Worm (Caenorhabditis elegans) whole organism, L4 larva: ENCODE data around the gene C06C6.7.

Experiments
- F49E8.2 ChIP-seq: sonication (generic microtip); optimal IDR thresholded peaks from 2 replicates; lab custom pipeline; 2016; ENCODE audit warnings: missing compliant biosample characterization, mild to moderate bottlenecking, missing genetic modification characterization, borderline replicate concordance
- Y105C5A.15 ChIP-seq: fragments of 200-800 bp; sonication (Bioruptor generic); IDR thresholded peaks from 2 replicates; pipeline ENCODE4 v1.3.6; 2022; ENCODE audit warnings: missing genetic modification characterization, missing compliant biosample characterization
- Y48G9A.11 ChIP-seq: fragments of 200-800 bp; sonication (Bioruptor generic); IDR thresholded peaks from 2 replicates; pipeline ENCODE4 v1.3.6; 2022; ENCODE audit warnings: missing genetic modification reagents, missing genetic modification characterization, missing compliant biosample characterization
- Y5F2A.4 ChIP-seq: fragments of 200-800 bp; sonication (Bioruptor generic); optimal IDR thresholded peaks from 2 replicates; lab custom pipeline; 2018; ENCODE audit warnings: mild to moderate bottlenecking, missing genetic modification characterization, missing compliant biosample characterization
- Y75B8A.6 ChIP-seq: fragments of 200-800 bp; sonication (Bioruptor generic); IDR thresholded peaks from 2 replicates; pipeline ENCODE4 v1.3.6; 2022; ENCODE audit warnings: missing genetic modification reagents, missing genetic modification characterization, missing compliant biosample characterization
- ZK546.5 ChIP-seq, 2 experiments: sonication (generic microtip); optimal IDR thresholded peaks; 2 replicates each; lab custom pipeline; 2017; ENCODE audit warnings: missing biosample characterization in 2 of 2, missing genetic modification characterization in 2 of 2
- aha-1 ChIP-seq: fragments of 150-350 bp; peaks from one replicate; lab custom pipeline; 2014; ENCODE audit warnings: missing biosample characterization, missing genetic modification characterization
- arid-1 ChIP-seq: fragments of 200-800 bp; sonication (Bioruptor generic); conservative IDR thresholded peaks from 2 replicates; pipeline ENCODE4 v1.3.6; 2022; ENCODE audit warnings: missing genetic modification reagents, missing genetic modification characterization, missing compliant biosample characterization
- attf-4 ChIP-seq: sonication (generic microtip); optimal IDR thresholded peaks from 3 replicates; lab custom pipeline; 2017; ENCODE audit warnings: missing biosample characterization, missing genetic modification characterization
- ceh-28 ChIP-seq: fragments of 150-350 bp; optimal IDR thresholded peaks from 2 replicates; lab custom pipeline; 2014; ENCODE audit warnings: missing biosample characterization, missing genetic modification reagents, missing genetic modification characterization
- ceh-32 ChIP-seq: sonication (generic microtip); optimal IDR thresholded peaks from 2 replicates; lab custom pipeline; 2016; ENCODE audit warnings: mild to moderate bottlenecking, missing genetic modification characterization, missing compliant biosample characterization; ENCODE audit not compliant: poor library complexity
- ceh-62 ChIP-seq: sonication (generic microtip); optimal IDR thresholded peaks from 2 replicates; lab custom pipeline; 2017; ENCODE audit warnings: missing biosample characterization, missing genetic modification characterization
- cey-2 ChIP-seq: sonication (generic microtip); optimal IDR thresholded peaks from 3 replicates; lab custom pipeline; 2017; ENCODE audit warnings: missing genetic modification characterization, mild to moderate bottlenecking, missing compliant biosample characterization, antibody characterized with exemption, borderline replicate concordance; ENCODE audit not compliant: insufficient read depth
- daf-16 ChIP-seq, 3 experiments: sonication (generic microtip); optimal IDR thresholded peaks; 2 replicates each; lab custom pipeline; 2016 to 2017; ENCODE audit warnings: missing genetic modification characterization in 3 of 3, missing genetic modification reagents in 3 of 3, mild to moderate bottlenecking in 2 of 3, missing compliant biosample characterization in 2 of 3, missing biosample characterization in 1 of 3, moderate library complexity in 1 of 3
- daf-19 ChIP-seq: fragments of 200-800 bp; sonication (Bioruptor generic); conservative IDR thresholded peaks from 2 replicates; pipeline ENCODE4 v1.3.6; 2022; ENCODE audit warnings: missing genetic modification characterization, missing compliant biosample characterization
- dmd-9 ChIP-seq: fragments of 200-800 bp; sonication (Bioruptor generic); IDR thresholded peaks from 2 replicates; pipeline ENCODE4 v1.3.6; 2022; ENCODE audit warnings: missing genetic modification reagents, missing genetic modification characterization, missing compliant biosample characterization
- dpl-1 ChIP-seq: fragments of 150-350 bp; optimal IDR thresholded peaks from 2 replicates; lab custom pipeline; 2014; ENCODE audit warnings: missing biosample characterization, missing genetic modification reagents, missing genetic modification characterization
- dve-1 ChIP-seq: sonication (generic microtip); optimal IDR thresholded peaks from 2 replicates; lab custom pipeline; 2017; ENCODE audit warnings: antibody characterized with exemption, mild to moderate bottlenecking, missing genetic modification characterization, missing compliant biosample characterization; ENCODE audit not compliant: insufficient read depth
- egl-43 ChIP-seq: fragments of 200-800 bp; sonication (Bioruptor generic); IDR thresholded peaks from 2 replicates; pipeline ENCODE4 v1.3.6; 2022; ENCODE audit warnings: missing genetic modification reagents, missing genetic modification characterization, missing compliant biosample characterization
- fkh-10 ChIP-seq: fragments of 150-350 bp; optimal IDR thresholded peaks from 2 replicates; lab custom pipeline; 2014; ENCODE audit warnings: missing biosample characterization, missing genetic modification reagents, missing genetic modification characterization
- gei-8 ChIP-seq: fragments of 200-800 bp; sonication (Bioruptor generic); optimal IDR thresholded peaks from 2 replicates; lab custom pipeline; 2018; ENCODE audit warnings: mild to moderate bottlenecking, missing genetic modification characterization, missing compliant biosample characterization
- hif-1 ChIP-seq, 2 experiments: sonication (generic microtip); optimal IDR thresholded peaks; 2 replicates each; lab custom pipeline; 2016 to 2017; ENCODE audit warnings: missing compliant biosample characterization in 2 of 2, missing genetic modification characterization in 2 of 2, missing genetic modification reagents in 2 of 2, missing genotype in 2 of 2, mild to moderate bottlenecking in 1 of 2
- hlh-30 ChIP-seq: sonication (generic microtip); optimal IDR thresholded peaks from 2 replicates; lab custom pipeline; 2017; ENCODE audit warnings: antibody characterized with exemption, mild to moderate bottlenecking, missing genetic modification characterization, missing compliant biosample characterization; ENCODE audit not compliant: insufficient read depth
- lin-38 ChIP-seq: fragments of 200-800 bp; sonication (Bioruptor generic); IDR thresholded peaks from 2 replicates; pipeline ENCODE4 v1.3.6; 2022; ENCODE audit warnings: missing genetic modification reagents, missing genetic modification characterization, missing compliant biosample characterization
- lin-39 ChIP-seq: fragments of 150-350 bp; optimal IDR thresholded peaks from 2 replicates; lab custom pipeline; 2014; ENCODE audit warnings: missing biosample characterization, missing genetic modification reagents, missing genetic modification characterization
- madf-5 ChIP-seq, 2 experiments: fragments of 200-800 bp; sonication (Bioruptor generic); IDR thresholded peaks; 2 replicates each; pipeline ENCODE4 v1.3.6; 2022; ENCODE audit warnings: missing compliant biosample characterization in 2 of 2, missing genetic modification characterization in 2 of 2
- mep-1 ChIP-seq: fragments of 150-350 bp; sonication (generic microtip); optimal IDR thresholded peaks from 3 replicates; lab custom pipeline; 2014; ENCODE audit warnings: missing biosample characterization, missing genetic modification characterization
- mxl-3 ChIP-seq: fragments of 200-800 bp; sonication (Bioruptor generic); optimal IDR thresholded peaks from 2 replicates; lab custom pipeline; 2018; ENCODE audit warnings: mild to moderate bottlenecking, missing genetic modification characterization, missing compliant biosample characterization
- nhr-11 ChIP-seq: fragments of 150-350 bp; optimal IDR thresholded peaks from 2 replicates; lab custom pipeline; 2014; ENCODE audit warnings: missing biosample characterization, missing genetic modification characterization
- nhr-111 ChIP-seq: fragments of 200-800 bp; sonication (Bioruptor generic); optimal IDR thresholded peaks from 2 replicates; lab custom pipeline; 2018; ENCODE audit warnings: mild to moderate bottlenecking, missing genetic modification characterization, missing compliant biosample characterization
- nhr-77 ChIP-seq: fragments of 150-350 bp; optimal IDR thresholded peaks from 2 replicates; lab custom pipeline; 2014; ENCODE audit warnings: missing biosample characterization, missing genetic modification characterization
- pha-4 ChIP-seq, 2 experiments: fragments of 150-350 bp in 1 of 2; fragments of 200-800 bp in 1 of 2; sonication (Bioruptor generic) in 1 of 2; IDR thresholded peaks in 1 of 2; optimal IDR thresholded peaks in 1 of 2; 2 replicates each; pipeline versions ENCODE4 v1.3.6 to Lab custom; 2014 to 2022; ENCODE audit warnings: missing genetic modification characterization in 2 of 2, missing genetic modification reagents in 2 of 2, missing biosample characterization in 1 of 2, missing compliant biosample characterization in 1 of 2
- php-3 ChIP-seq: fragments of 200-800 bp; sonication (Bioruptor generic); IDR thresholded peaks from 2 replicates; pipeline ENCODE4 v1.3.6; 2022; ENCODE audit warnings: missing genetic modification reagents, missing genetic modification characterization, missing compliant biosample characterization
- saeg-2 ChIP-seq: fragments of 200-800 bp; sonication (Bioruptor generic); IDR thresholded peaks from 2 replicates; pipeline ENCODE4 v1.3.6; 2022; ENCODE audit warnings: missing genetic modification reagents, missing genetic modification characterization, missing compliant biosample characterization
- snpc-4 ChIP-seq: fragments of 150-350 bp; optimal IDR thresholded peaks from 2 replicates; lab custom pipeline; 2014; ENCODE audit warnings: missing biosample characterization, missing genetic modification characterization
- unc-130 ChIP-seq: sonication (generic microtip); optimal IDR thresholded peaks from 2 replicates; lab custom pipeline; 2016; ENCODE audit warnings: missing genetic modification reagents, missing genetic modification characterization, missing compliant biosample characterization
- unc-62 ChIP-seq, 3 experiments: fragments of 150-350 bp in 1 of 3; sonication (generic microtip); optimal IDR thresholded peaks in 2 of 3; peaks in 1 of 3; 1 replicate in 1 of 3; 2 replicates in 2 of 3; lab custom pipeline; 2014 to 2017; ENCODE audit warnings: missing biosample characterization in 3 of 3, missing genetic modification characterization in 3 of 3, missing genetic modification reagents in 3 of 3, missing genotype in 1 of 3
- vab-7 ChIP-seq: fragments of 200-800 bp; sonication (Bioruptor generic); IDR thresholded peaks from 2 replicates; pipeline ENCODE4 v1.3.6; 2022; ENCODE audit warnings: missing genetic modification reagents, missing genetic modification characterization, missing compliant biosample characterization
- zfp-2 ChIP-seq: sonication (generic microtip); optimal IDR thresholded peaks from 2 replicates; lab custom pipeline; 2016; ENCODE audit warnings: mild to moderate bottlenecking, missing genetic modification characterization, missing compliant biosample characterization
- zip-2 ChIP-seq: fragments of 150-350 bp; optimal IDR thresholded peaks from 2 replicates; lab custom pipeline; 2014; ENCODE audit warnings: missing biosample characterization, missing genetic modification characterization
- ztf-7 ChIP-seq: fragments of 150-350 bp; optimal IDR thresholded peaks from 2 replicates; lab custom pipeline; 2014; ENCODE audit warnings: missing biosample characterization, missing genetic modification characterization

The C06C6.7 gene

ce11 chrV:15982733-15983344 lies 9.1 kb upstream of the C06C6.7 start, which contains the start of the genes fbxa-99 and F36G9.13 (continued):
- no peak for TF ChIP-seq Y105C5A.15 (GFP tag; lab: Robert Waterston, UW)

ce11 chrV:15988074-15988473 lies 3.9 kb upstream of the C06C6.7 start, which contains the start of gene F36G9.15:
Gene F36G9.15, minus strand, starts transcription at chrV:15988174.
- TF ChIP-seq aha-1 (tag; lab: Kevin White, UChicago) = peak; percentile 15
- TF ChIP-seq mxl-3 = no peak
- no peak for TF ChIP-seq Y5F2A.4
- no peak for TF ChIP-seq ZK546.5 (tag; optimal IDR thresholded peaks at IDR 0.05; lab: Kevin White, UChicago)

- no peak for TF ChIP-seq madf-5 (GFP tag; IDR thresholded peaks at IDR 0.05; lab: Robert Waterston, UW)
- peak; percentile 24 for TF ChIP-seq aha-1 (tag; lab: Kevin White, UChicago)
- no peak for TF ChIP-seq zip-2 (tag; lab: Kevin White, UChicago)
- no peak for TF ChIP-seq daf-19 (GFP tag; lab: Robert Waterston, UW)
- no peak for TF ChIP-seq arid-1
Observed at ce11 chrV:15996655-15997186, 4.8 kb downstream of the C06C6.7 start, which contains the start of the genes C06C6.9 and C06C6.8. Gene C06C6.9, minus strand, starts transcription at chrV:15996755. Gene C06C6.8, plus strand, starts transcription at chrV:15997136.

- TF ChIP-seq dve-1 (tag; lab: Kevin White, UChicago) (peak; percentile 85), gei-8 (GFP tag; lab: Kevin White, UChicago) (no peak), pha-4 (GFP tag; IDR thresholded peaks at IDR 0.05; lab: Robert Waterston, UW) (no peak), pha-4 (tag; optimal IDR thresholded peaks at IDR 0.05; lab: Kevin White, UChicago) (peak; percentile 86), mxl-3 (peak; percentile 14), nhr-111 (GFP tag; lab: Kevin White, UChicago) (no peak), hlh-30 (tag; lab: Kevin White, UChicago) (peak; percentile 80), unc-130 (GFP tag; lab: Kevin White, UChicago) (no peak), Y105C5A.15 (GFP tag; lab: Robert Waterston, UW) (no peak), vab-7 (GFP tag; lab: Robert Waterston, UW) (no peak), Y75B8A.6 (GFP tag; lab: Robert Waterston, UW) (no peak), lin-38 (GFP tag; lab: Robert Waterston, UW) (no peak), unc-62 (GFP tag; optimal IDR thresholded peaks at IDR 0.05 in 1 of 2; lab: Kevin White, UChicago) (peak in 1 of 2 experiments; percentile 1), unc-62 (tag; optimal IDR thresholded peaks at IDR 0.05; lab: Kevin White, UChicago) (no peak), F49E8.2 (tag; lab: Kevin White, UChicago) (no peak), attf-4 (tag; lab: Kevin White, UChicago) (no peak), hif-1 (tag; optimal IDR thresholded peaks at IDR 0.05; lab: Kevin White, UChicago) (no peak), cey-2 (tag; lab: Kevin White, UChicago) (no peak), Y48G9A.11 (GFP tag; lab: Robert Waterston, UW) (no peak), zfp-2 (tag; lab: Kevin White, UChicago) (no peak), ceh-28 (no peak), ZK546.5 (tag; optimal IDR thresholded peaks at IDR 0.05; lab: Kevin White, UChicago) (no peak), daf-16 (GFP tag; optimal IDR thresholded peaks at IDR 0.05; lab: Kevin White, UChicago) (no peak), daf-16 (tag; optimal IDR thresholded peaks at IDR 0.05; lab: Kevin White, UChicago) (no peak), php-3 (GFP tag; lab: Robert Waterston, UW) (no peak), ceh-32 (no peak), lin-39 (tag; lab: Kevin White, UChicago) (no peak), nhr-11 (tag; lab: Kevin White, UChicago) (no peak), saeg-2 (no peak), mep-1 (no peak), dmd-9 (GFP tag; lab: Robert Waterston, UW) (no peak), snpc-4 (no peak), dpl-1 (GFP tag; lab: Kevin White, UChicago) (peak; percentile 31), egl-43 (GFP tag; lab: Robert Waterston, UW) (no peak), nhr-77 (tag; lab: Kevin White, UChicago) (peak; percentile 66), ceh-62 (tag; lab: Kevin White, UChicago) (no peak), ztf-7 (tag; lab: Kevin White, UChicago) (no peak), fkh-10 (no peak)
Observed at ce11 chrV:16000433-16000832, 8.5 kb downstream of the C06C6.7 start, which contains the start of gene nhr-50. Gene nhr-50, minus strand, starts transcription at chrV:16000631.
